Worm (Caenorhabditis elegans) whole organism, L1 larva: ENCODE data around the gene F07H5.13.

Source experiments
- C16A3.4 ChIP-seq: fragments of 150-350 bp; optimal IDR thresholded peaks from 2 replicates; lab custom pipeline; 2014; ENCODE audit warnings: missing biosample characterization, missing genetic modification characterization
- ama-1 ChIP-seq: fragments of 150-350 bp; optimal IDR thresholded peaks from 2 replicates; lab custom pipeline; 2014
- blmp-1 ChIP-seq: fragments of 150-350 bp; optimal IDR thresholded peaks from 2 replicates; lab custom pipeline; 2014; ENCODE audit warnings: missing biosample characterization, missing genetic modification characterization
- ceh-8 ChIP-seq: fragments of 200-800 bp; sonication (Bioruptor generic); optimal IDR thresholded peaks from 2 replicates; lab custom pipeline; 2018; ENCODE audit warnings: mild to moderate bottlenecking, missing genetic modification characterization, moderate library complexity, missing compliant biosample characterization
- ceh-82 ChIP-seq, 3 experiments: fragments of 150-350 bp in 1 of 3; sonication (generic microtip) in 2 of 3; optimal IDR thresholded peaks; 2 replicates each; lab custom pipeline; 2014 to 2017; ENCODE audit warnings: missing biosample characterization in 3 of 3, missing genetic modification characterization in 3 of 3
- ceh-90 ChIP-seq: sonication (generic microtip); optimal IDR thresholded peaks from 2 replicates; lab custom pipeline; 2016; ENCODE audit warnings: missing genetic modification characterization, missing compliant biosample characterization
- ces-1 ChIP-seq: fragments of 150-350 bp; optimal IDR thresholded peaks from 2 replicates; lab custom pipeline; 2014; ENCODE audit warnings: missing biosample characterization, missing genetic modification reagents, missing genetic modification characterization
- efl-1 ChIP-seq, 4 experiments: fragments of 150-350 bp; optimal IDR thresholded peaks in 3 of 4; peaks in 1 of 4; 1 replicate in 1 of 4; 2 replicates in 3 of 4; lab custom pipeline; 2014; ENCODE audit warnings: missing biosample characterization in 2 of 4, missing genetic modification characterization in 2 of 4, missing genetic modification reagents in 2 of 4
- egl-27 ChIP-seq, 2 experiments: fragments of 150-350 bp in 1 of 2; sonication (generic microtip); optimal IDR thresholded peaks; 3 replicates each; lab custom pipeline; 2017 to 2018; ENCODE audit warnings: missing biosample characterization in 2 of 2, missing genetic modification characterization in 2 of 2, missing genetic modification reagents in 2 of 2
- elt-2 ChIP-seq: sonication (generic microtip); optimal IDR thresholded peaks from 2 replicates; lab custom pipeline; 2016; ENCODE audit warnings: missing genetic modification characterization, mild to moderate bottlenecking, inconsistent platforms, missing compliant biosample characterization, missing genetic modification reagents
- fkh-4 ChIP-seq: sonication (generic microtip); optimal IDR thresholded peaks from 2 replicates; lab custom pipeline; 2016; ENCODE audit warnings: missing compliant biosample characterization, missing genetic modification characterization, borderline replicate concordance
- grh-1 ChIP-seq: fragments of 200-800 bp; sonication (Bioruptor generic); IDR thresholded peaks from 2 replicates; pipeline ENCODE4 v1.3.6; 2022; ENCODE audit warnings: missing genetic modification reagents, missing genetic modification characterization, missing compliant biosample characterization
- hlh-17 ChIP-seq: fragments of 200-800 bp; sonication (Bioruptor generic); optimal IDR thresholded peaks from 2 replicates; lab custom pipeline; 2018; ENCODE audit warnings: missing genetic modification characterization, mild to moderate bottlenecking, missing compliant biosample characterization, moderate library complexity, borderline replicate concordance
- hlh-4 ChIP-seq: sonication (generic microtip); optimal IDR thresholded peaks from 2 replicates; lab custom pipeline; 2016; ENCODE audit warnings: mild to moderate bottlenecking, missing genetic modification characterization, missing compliant biosample characterization
- isw-1 ChIP-seq: fragments of 200-800 bp; sonication (Bioruptor generic); IDR thresholded peaks from 2 replicates; pipeline ENCODE4 v1.3.6; 2022; ENCODE audit warnings: missing genetic modification characterization, missing compliant biosample characterization
- lin-13 ChIP-seq: fragments of 150-350 bp; optimal IDR thresholded peaks from 2 replicates; lab custom pipeline; 2014; ENCODE audit warnings: missing biosample characterization, missing genetic modification reagents, missing genetic modification characterization
- lin-39 ChIP-seq: fragments of 150-350 bp; optimal IDR thresholded peaks from 2 replicates; lab custom pipeline; 2014; ENCODE audit warnings: missing biosample characterization, missing genetic modification reagents, missing genetic modification characterization
- lir-3 ChIP-seq: sonication (generic microtip); optimal IDR thresholded peaks from 2 replicates; lab custom pipeline; 2016; ENCODE audit warnings: mild to moderate bottlenecking, missing genetic modification characterization, moderate library complexity, missing compliant biosample characterization; ENCODE audit not compliant: poor library complexity
- mef-2 ChIP-seq: fragments of 150-350 bp; optimal IDR thresholded peaks from 2 replicates; lab custom pipeline; 2014; ENCODE audit warnings: missing biosample characterization, missing genetic modification characterization
- nhr-237 ChIP-seq: fragments of 150-350 bp; optimal IDR thresholded peaks from 2 replicates; lab custom pipeline; 2014; ENCODE audit warnings: missing biosample characterization, missing genetic modification characterization
- nhr-47 ChIP-seq: sonication (generic microtip); optimal IDR thresholded peaks from 2 replicates; lab custom pipeline; 2016; ENCODE audit warnings: mild to moderate bottlenecking, missing genetic modification characterization, moderate library complexity, missing compliant biosample characterization
- nhr-77 ChIP-seq: fragments of 150-350 bp; optimal IDR thresholded peaks from 2 replicates; lab custom pipeline; 2014; ENCODE audit warnings: missing biosample characterization, missing genetic modification characterization
- nhr-85 ChIP-seq: sonication (generic microtip); peaks from one replicate; lab custom pipeline; 2016; ENCODE audit warnings: missing genetic modification characterization, inconsistent platforms, missing compliant biosample characterization
- nhr-90 ChIP-seq: sonication (generic microtip); optimal IDR thresholded peaks from 2 replicates; lab custom pipeline; 2016; ENCODE audit warnings: mild to moderate bottlenecking, missing genetic modification characterization, missing compliant biosample characterization; ENCODE audit not compliant: poor library complexity
- pqm-1 ChIP-seq: sonication (generic microtip); optimal IDR thresholded peaks from 3 replicates; lab custom pipeline; 2017; ENCODE audit warnings: missing biosample characterization, missing genetic modification characterization
- skn-1 ChIP-seq: fragments of 150-350 bp; optimal IDR thresholded peaks from 2 replicates; lab custom pipeline; 2014; ENCODE audit warnings: missing biosample characterization, missing genetic modification characterization
- sox-4 ChIP-seq: sonication (generic microtip); optimal IDR thresholded peaks from 2 replicates; lab custom pipeline; 2016; ENCODE audit warnings: missing genetic modification characterization, missing compliant biosample characterization
- sptf-1 ChIP-seq: fragments of 150-350 bp; optimal IDR thresholded peaks from 2 replicates; lab custom pipeline; 2014; ENCODE audit warnings: missing biosample characterization, missing genetic modification characterization
- swsn-7 ChIP-seq: sonication (generic microtip); optimal IDR thresholded peaks from 2 replicates; lab custom pipeline; 2016; ENCODE audit warnings: missing genetic modification characterization, missing compliant biosample characterization
- tbx-2 ChIP-seq: sonication (generic microtip); optimal IDR thresholded peaks from 2 replicates; lab custom pipeline; 2016; ENCODE audit warnings: missing genetic modification characterization, missing compliant biosample characterization
- unc-62 ChIP-seq: fragments of 150-350 bp; optimal IDR thresholded peaks from 2 replicates; lab custom pipeline; 2014; ENCODE audit warnings: missing biosample characterization, missing genetic modification reagents, missing genetic modification characterization
- zip-4 ChIP-seq: fragments of 200-800 bp; sonication (Bioruptor generic); optimal IDR thresholded peaks from 2 replicates; lab custom pipeline; 2018; ENCODE audit warnings: mild to moderate bottlenecking, missing genetic modification characterization, moderate library complexity, missing compliant biosample characterization
- ztf-11 ChIP-seq, 2 experiments: sonication (generic microtip); optimal IDR thresholded peaks; 2 replicates each; lab custom pipeline; 2016 to 2017; ENCODE audit warnings: missing genetic modification characterization in 2 of 2, missing biosample characterization in 1 of 2, missing compliant biosample characterization in 1 of 2

The F07H5.13 gene

DNA sequence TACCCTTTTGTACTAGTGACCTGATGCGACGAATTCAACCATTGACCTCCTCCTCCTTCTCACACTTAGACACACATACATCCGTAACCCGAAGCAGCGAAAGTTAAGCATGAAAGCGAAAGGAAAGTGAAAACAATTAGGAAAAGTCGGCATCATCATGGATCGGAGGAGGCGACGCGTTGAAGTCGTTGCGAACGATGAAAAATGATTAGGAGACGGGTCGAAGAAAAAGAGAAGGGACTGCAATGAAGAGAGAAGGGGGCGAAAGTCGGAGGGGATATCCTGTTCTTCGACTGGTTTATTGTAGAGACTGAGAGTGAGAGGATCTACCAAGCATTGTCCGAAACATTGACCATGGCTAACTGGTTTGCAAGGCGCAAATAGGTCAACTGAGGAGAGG is 39.3 kb upstream of the F07H5.13 start (continued):
- TF ChIP-seq unc-62 (GFP tag; lab: Kevin White, UChicago), result no peak
- no peak for TF ChIP-seq hlh-4 (tag; lab: Kevin White, UChicago)
- TF ChIP-seq nhr-90 (tag; lab: Kevin White, UChicago), result no peak
- TF ChIP-seq blmp-1 (tag; lab: Kevin White, UChicago), result peak; percentile 100
- no peak for TF ChIP-seq ceh-82 (tag; optimal IDR thresholded peaks at IDR 0.05; lab: Kevin White, UChicago)
- no peak for TF ChIP-seq nhr-77 (tag; lab: Kevin White, UChicago)
- no peak for TF ChIP-seq fkh-4 (tag; lab: Kevin White, UChicago)

ce11 chrII:8751686-8752085 is 38.7 kb upstream of the F07H5.13 start, which contains the start of gene atf-2:
atf-2 (plus strand) TSS chrII:8751986.
- no peak for TF ChIP-seq grh-1 (GFP tag; lab: Robert Waterston, UW)
- no peak for TF ChIP-seq nhr-47 (tag; lab: Kevin White, UChicago)
- TF ChIP-seq sox-4, result no peak
- TF ChIP-seq ceh-8, result no peak
- no peak for TF ChIP-seq ces-1 (GFP tag; lab: Kevin White, UChicago)
- TF ChIP-seq hlh-17 (GFP tag; lab: Kevin White, UChicago), result no peak
- TF ChIP-seq, all 84 proteins: peak for 0

ce11 chrII:8755270-8755669 is 35.1 kb upstream of the F07H5.13 start, which contains the start of gene K08F8.7:
K08F8.7 (minus strand) TSS chrII:8755370.
- TF ChIP-seq zip-4 (GFP tag; lab: Kevin White, UChicago), result no peak
- TF ChIP-seq lin-39 (tag; lab: Kevin White, UChicago), result no peak
- TF ChIP-seq ztf-11 (tag; optimal IDR thresholded peaks at IDR 0.05; lab: Kevin White, UChicago), result no peak
- TF ChIP-seq tbx-2 (tag; lab: Kevin White, UChicago), result no peak
- no peak for TF ChIP-seq skn-1 (tag; lab: Kevin White, UChicago)
- TF ChIP-seq egl-27 (tag; optimal IDR thresholded peaks at IDR 0.05; lab: Kevin White, UChicago), result no peak
- TF ChIP-seq isw-1 (GFP tag; lab: Robert Waterston, UW), result no peak
- no peak for TF ChIP-seq ceh-90 (tag; lab: Kevin White, UChicago)
- TF ChIP-seq nhr-237, result no peak
- TF ChIP-seq sox-4, result no peak
- no peak for TF ChIP-seq blmp-1 (tag; lab: Kevin White, UChicago)
- no peak for TF ChIP-seq lin-13
- no peak for TF ChIP-seq swsn-7 (tag; lab: Kevin White, UChicago)
- no peak for TF ChIP-seq sptf-1 (tag; lab: Kevin White, UChicago)

ce11 chrII:8759493-8759892 is 30.9 kb upstream of the F07H5.13 start, which contains the start of gene fut-1:
fut-1 (minus strand) TSS chrII:8759593.
- TF ChIP-seq ama-1 (lab: Kevin White, UChicago), result no peak
- TF ChIP-seq pqm-1, result no peak

DNA sequence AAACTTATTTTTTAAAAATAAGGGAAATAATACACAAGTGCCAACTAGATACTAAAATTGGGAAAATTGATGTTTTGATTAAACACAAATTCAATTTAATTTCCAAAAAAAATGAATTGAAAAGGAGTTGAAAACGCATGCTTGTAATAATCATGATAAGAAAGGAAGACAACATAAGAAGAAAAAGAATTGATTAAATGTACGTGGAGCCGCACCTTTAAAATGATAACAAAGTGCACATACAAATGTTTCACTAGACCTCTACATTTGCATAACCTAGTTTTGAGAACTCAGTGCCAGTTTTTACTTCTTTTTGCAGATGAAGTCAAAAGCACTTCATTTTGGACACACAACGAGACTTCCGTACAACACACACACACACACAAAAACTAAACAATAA is 28.6 kb upstream of the F07H5.13 start:
- TF ChIP-seq mef-2 (tag; lab: Kevin White, UChicago) (no peak), egl-27 (tag; optimal IDR thresholded peaks at IDR 0.05; lab: Kevin White, UChicago) (no peak), elt-2 (tag; lab: Kevin White, UChicago) (peak; percentile 9)

DNA sequence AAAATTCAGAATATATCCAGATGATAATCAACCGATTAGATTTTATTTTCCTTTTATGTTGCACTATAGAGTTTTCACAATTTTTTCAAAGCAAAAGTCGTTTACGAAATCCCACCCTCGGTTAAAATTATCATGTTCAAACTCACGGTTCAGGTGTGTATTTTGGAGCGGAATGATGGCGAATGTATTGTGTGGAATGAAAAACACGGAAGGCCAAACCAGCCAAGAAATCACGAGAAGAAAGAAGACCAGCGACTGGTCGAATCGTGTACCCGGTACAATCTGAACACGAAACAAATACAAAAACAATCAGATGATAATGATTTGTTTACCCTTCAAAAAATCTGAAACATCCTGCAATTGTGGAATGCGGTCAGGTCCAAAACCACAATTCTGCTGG is 27.0 kb upstream of the F07H5.13 start:
- no peak for TF ChIP-seq hlh-4 (tag; lab: Kevin White, UChicago)
- TF ChIP-seq efl-1 (optimal IDR thresholded peaks at IDR 0.05; lab: Kevin White, UChicago), result no peak
- peak in 1 of 2 experiments; percentile 44 for TF ChIP-seq efl-1 (GFP tag; optimal IDR thresholded peaks at IDR 0.05 in 1 of 2; lab: Kevin White, UChicago)
- TF ChIP-seq sox-4, result no peak
- no peak for TF ChIP-seq unc-62 (GFP tag; lab: Kevin White, UChicago)
- TF ChIP-seq C16A3.4 (tag; lab: Kevin White, UChicago), result no peak
- no peak for TF ChIP-seq nhr-85 (tag; lab: Kevin White, UChicago)
- TF ChIP-seq lir-3, result no peak
- TF ChIP-seq lin-13, result no peak
